Fruit fly (Drosophila melanogaster) whole organism, embryonic: ENCODE data around the gene CG31125.

Experiments
- Aef1 ChIP-seq: fragments of 200-800 bp; sonication (Bioruptor generic); IDR thresholded peaks from 3 replicates; pipeline ENCODE4 v1.3.6; 2022; ENCODE audit warnings: missing biosample characterization, missing genetic modification characterization
- B-H2 ChIP-seq: fragments of 200-800 bp; sonication (Bioruptor generic); optimal IDR thresholded peaks from 2 replicates; lab custom pipeline; 2018; ENCODE audit warnings: missing biosample characterization, mild to moderate bottlenecking, missing genetic modification characterization
- CG1024 ChIP-seq: fragments of 200-800 bp; sonication (Bioruptor generic); IDR thresholded peaks from 2 replicates; pipeline ENCODE4 v1.3.6; 2022; ENCODE audit warnings: missing biosample characterization, missing genetic modification characterization
- CG10431 ChIP-seq: fragments of 200-800 bp; sonication (Bioruptor generic); optimal IDR thresholded peaks from 3 replicates; lab custom pipeline; 2018; ENCODE audit warnings: missing biosample characterization, mild to moderate bottlenecking, missing genetic modification characterization
- CG10654 ChIP-seq: fragments of 200-800 bp; sonication (Bioruptor generic); optimal IDR thresholded peaks from 2 replicates; lab custom pipeline; 2016; ENCODE audit warnings: missing biosample characterization, missing genetic modification characterization
- CG12071 ChIP-seq: fragments of 200-800 bp; sonication (Bioruptor generic); optimal IDR thresholded peaks from 3 replicates; lab custom pipeline; 2018; ENCODE audit warnings: missing biosample characterization, mild to moderate bottlenecking, missing genetic modification characterization
- CG12104 ChIP-seq: fragments of 200-800 bp; sonication (Bioruptor generic); optimal IDR thresholded peaks from 3 replicates; lab custom pipeline; 2016; ENCODE audit warnings: missing biosample characterization, missing genetic modification characterization
- CG13123 ChIP-seq: fragments of 200-800 bp; sonication (Bioruptor generic); optimal IDR thresholded peaks from 2 replicates; lab custom pipeline; 2016; ENCODE audit warnings: missing biosample characterization, missing genetic modification characterization
- CG15696 ChIP-seq: fragments of 200-800 bp; sonication (Bioruptor generic); optimal IDR thresholded peaks from 2 replicates; lab custom pipeline; 2019; ENCODE audit warnings: missing biosample characterization, mild to moderate bottlenecking, missing genetic modification characterization, moderate library complexity
- CG1602 ChIP-seq: fragments of 200-800 bp; sonication (Bioruptor generic); optimal IDR thresholded peaks from 3 replicates; lab custom pipeline; 2016; ENCODE audit warnings: missing biosample characterization, missing genetic modification characterization
- CG18764 ChIP-seq: fragments of 200-800 bp; sonication (Bioruptor generic); optimal IDR thresholded peaks from 3 replicates; lab custom pipeline; 2016; ENCODE audit warnings: missing biosample characterization, missing genetic modification characterization
- CG2202 ChIP-seq: fragments of 200-800 bp; sonication (Bioruptor generic); optimal IDR thresholded peaks from 2 replicates; lab custom pipeline; 2018; ENCODE audit warnings: missing biosample characterization, mild to moderate bottlenecking, missing genetic modification characterization
- CG2889 ChIP-seq: fragments of 200-800 bp; sonication (Bioruptor generic); IDR thresholded peaks from 3 replicates; pipeline ENCODE4 v1.3.6; 2022; ENCODE audit warnings: missing biosample characterization, missing genetic modification characterization
- CG30403 ChIP-seq: fragments of 200-800 bp; sonication (Bioruptor generic); optimal IDR thresholded peaks from 3 replicates; lab custom pipeline; 2016; ENCODE audit warnings: missing biosample characterization, missing genetic modification characterization
- CG3065 ChIP-seq: fragments of 200-800 bp; sonication (Bioruptor generic); optimal IDR thresholded peaks from 2 replicates; lab custom pipeline; 2016; ENCODE audit warnings: missing biosample characterization, missing genetic modification characterization
- CG32532 ChIP-seq: fragments of 200-800 bp; sonication (Bioruptor generic); IDR thresholded peaks from 2 replicates; pipeline ENCODE4 v1.3.6; 2022; ENCODE audit warnings: missing biosample characterization, missing genetic modification characterization
- CG43689 ChIP-seq: fragments of 200-800 bp; sonication (Bioruptor generic); IDR thresholded peaks from 2 replicates; pipeline ENCODE4 v1.3.6; 2022; ENCODE audit warnings: missing biosample characterization, missing genetic modification characterization
- CG4854 ChIP-seq: fragments of 200-800 bp; sonication (Bioruptor generic); optimal IDR thresholded peaks from 2 replicates; lab custom pipeline; 2016; ENCODE audit warnings: missing biosample characterization, missing genetic modification characterization, inconsistent platforms
- CG7963 ChIP-seq: fragments of 200-800 bp; sonication (Bioruptor generic); IDR thresholded peaks from 3 replicates; pipeline ENCODE4 v1.3.6; 2022; ENCODE audit warnings: missing biosample characterization, missing genetic modification characterization; ENCODE audit not compliant: partially characterized antibody
- CG8281 ChIP-seq: fragments of 200-800 bp; sonication (Bioruptor generic); optimal IDR thresholded peaks from 2 replicates; lab custom pipeline; 2018; ENCODE audit warnings: missing biosample characterization, mild to moderate bottlenecking, missing genetic modification characterization, moderate library complexity
- CG8924 ChIP-seq: fragments of 200-800 bp; optimal IDR thresholded peaks from 3 replicates; lab custom pipeline; 2019; ENCODE audit warnings: missing biosample characterization, mild to moderate bottlenecking, missing genetic modification characterization, moderate library complexity
- Camta ChIP-seq: fragments of 200-800 bp; sonication (Bioruptor generic); optimal IDR thresholded peaks from 2 replicates; lab custom pipeline; 2016; ENCODE audit warnings: missing biosample characterization, missing genetic modification characterization
- Dbx ChIP-seq: fragments of 200-800 bp; sonication (Bioruptor generic); IDR thresholded peaks from 3 replicates; pipeline ENCODE4 v1.3.6; 2022; ENCODE audit warnings: missing biosample characterization, missing genetic modification characterization
- Dfd ChIP-seq, 2 experiments: fragments of >200 bp; optimal IDR thresholded peaks; 2 replicates each; lab custom pipeline; 2017; ENCODE audit warnings: missing biosample characterization in 2 of 2, missing genetic modification characterization in 2 of 2
- Ets65A ChIP-seq: fragments of 200-800 bp; sonication (Bioruptor generic); peaks from one replicate; lab custom pipeline; 2016; ENCODE audit warnings: missing biosample characterization, missing genetic modification characterization
- Fer1 ChIP-seq: fragments of 200-800 bp; sonication (Bioruptor generic); optimal IDR thresholded peaks from 2 replicates; lab custom pipeline; 2017; ENCODE audit warnings: missing biosample characterization, mild to moderate bottlenecking, missing genetic modification characterization
- HLH3B ChIP-seq: fragments of 200-800 bp; sonication (Bioruptor generic); IDR thresholded peaks from 2 replicates; pipeline ENCODE4 v1.3.6; 2022; ENCODE audit warnings: missing biosample characterization, missing genetic modification characterization
- HmgD ChIP-seq: fragments of 200-800 bp; sonication (Bioruptor generic); optimal IDR thresholded peaks from 3 replicates; lab custom pipeline; 2016; ENCODE audit warnings: missing biosample characterization, missing genetic modification characterization
- Hr78 ChIP-seq, 2 experiments: fragments of 200-800 bp in 1 of 2; fragments of >200 bp in 1 of 2; sonication (Bioruptor generic) in 1 of 2; optimal IDR thresholded peaks; 2 replicates each; lab custom pipeline; 2017 to 2019; ENCODE audit warnings: missing biosample characterization in 2 of 2, missing genetic modification characterization in 2 of 2, mild to moderate bottlenecking in 1 of 2, moderate library complexity in 1 of 2
- Lhr ChIP-seq: fragments of 200-800 bp; sonication (Bioruptor generic); optimal IDR thresholded peaks from 3 replicates; lab custom pipeline; 2017; ENCODE audit warnings: mild to moderate bottlenecking, missing biosample characterization, missing genetic modification reagents, missing genetic modification characterization
- Lpt ChIP-seq: fragments of >200 bp; optimal IDR thresholded peaks from 2 replicates; lab custom pipeline; 2018; ENCODE audit warnings: missing biosample characterization, missing genetic modification characterization
- MTF-1 ChIP-seq: fragments of 200-800 bp; sonication (Bioruptor generic); optimal IDR thresholded peaks from 2 replicates; lab custom pipeline; 2018; ENCODE audit warnings: missing biosample characterization, mild to moderate bottlenecking, missing genetic modification characterization, borderline replicate concordance
- Max ChIP-seq: fragments of 200-800 bp; sonication (Bioruptor generic); optimal IDR thresholded peaks from 2 replicates; lab custom pipeline; 2016; ENCODE audit warnings: missing biosample characterization, mild to moderate bottlenecking, missing genetic modification characterization
- Med ChIP-seq: fragments of 200-800 bp; sonication (Bioruptor generic); peaks from one replicate; lab custom pipeline; 2016; ENCODE audit warnings: missing biosample characterization, missing genetic modification characterization, mild to moderate bottlenecking, inconsistent platforms, moderate library complexity
- Nf-YB ChIP-seq: fragments of 200-800 bp; sonication (Bioruptor generic); optimal IDR thresholded peaks from 3 replicates; lab custom pipeline; 2019; ENCODE audit warnings: missing biosample characterization, mild to moderate bottlenecking, missing genetic modification characterization, moderate library complexity
- Oaz ChIP-seq: fragments of 200-800 bp; sonication (Bioruptor generic); IDR thresholded peaks from 2 replicates; pipeline ENCODE4 v1.3.6; 2022; ENCODE audit warnings: missing biosample characterization, missing genetic modification characterization
- TFAM ChIP-seq: fragments of 200-800 bp; sonication (Bioruptor generic); optimal IDR thresholded peaks from 2 replicates; lab custom pipeline; 2017; ENCODE audit warnings: missing biosample characterization, missing genetic modification characterization, inconsistent platforms
- Xrp1 ChIP-seq: fragments of 200-800 bp; sonication (Bioruptor generic); IDR thresholded peaks from 2 replicates; pipeline ENCODE4 v1.3.6; 2022; ENCODE audit warnings: missing biosample characterization, missing genetic modification characterization
- btn ChIP-seq: fragments of 200-800 bp; sonication (Bioruptor generic); optimal IDR thresholded peaks from 2 replicates; lab custom pipeline; 2016; ENCODE audit warnings: missing biosample characterization, missing genetic modification characterization
- chif ChIP-seq, 2 experiments: fragments of 200-800 bp; sonication (Bioruptor generic); optimal IDR thresholded peaks; 3 replicates each; lab custom pipeline; 2016; ENCODE audit warnings: missing biosample characterization in 2 of 2, missing genetic modification characterization in 2 of 2
- dan ChIP-seq: fragments of 200-800 bp; sonication (Bioruptor generic); IDR thresholded peaks from 2 replicates; pipeline ENCODE4 v1.3.6; 2022; ENCODE audit warnings: missing biosample characterization, missing genetic modification characterization
- exex ChIP-seq: fragments of 200-800 bp; sonication (Bioruptor generic); optimal IDR thresholded peaks from 4 replicates; lab custom pipeline; 2018; ENCODE audit warnings: missing biosample characterization, mild to moderate bottlenecking, missing genetic modification characterization, moderate library complexity
- eyg ChIP-seq: fragments of 200-800 bp; sonication (Bioruptor generic); optimal IDR thresholded peaks from 3 replicates; lab custom pipeline; 2016; ENCODE audit warnings: missing biosample characterization, missing genetic modification characterization
- fu2 ChIP-seq: fragments of 200-800 bp; sonication (Bioruptor generic); optimal IDR thresholded peaks from 2 replicates; lab custom pipeline; 2016; ENCODE audit warnings: missing biosample characterization, missing genetic modification characterization
- grau ChIP-seq: fragments of 200-800 bp; optimal IDR thresholded peaks from 3 replicates; lab custom pipeline; 2019; ENCODE audit warnings: missing biosample characterization, mild to moderate bottlenecking, missing genetic modification characterization, moderate library complexity
- ind ChIP-seq: fragments of 200-800 bp; sonication (Bioruptor generic); optimal IDR thresholded peaks from 3 replicates; lab custom pipeline; 2016; ENCODE audit warnings: missing biosample characterization, missing genetic modification characterization
- nau ChIP-seq: fragments of 200-800 bp; sonication (Bioruptor generic); optimal IDR thresholded peaks from 3 replicates; lab custom pipeline; 2017; ENCODE audit warnings: missing biosample characterization, mild to moderate bottlenecking, missing genetic modification characterization, missing genetic modification reagents
- pita ChIP-seq: fragments of 200-800 bp; sonication (Bioruptor generic); optimal IDR thresholded peaks from 2 replicates; lab custom pipeline; 2017; ENCODE audit warnings: missing biosample characterization, mild to moderate bottlenecking, missing genetic modification characterization
- pros ChIP-seq: fragments of 200-800 bp; sonication (Bioruptor generic); optimal IDR thresholded peaks from 3 replicates; lab custom pipeline; 2019; ENCODE audit warnings: missing biosample characterization, mild to moderate bottlenecking, missing genetic modification characterization, moderate library complexity
- ro ChIP-seq: fragments of 200-800 bp; sonication (Bioruptor generic); IDR thresholded peaks from 2 replicates; pipeline ENCODE4 v1.3.6; 2022; ENCODE audit warnings: missing biosample characterization, missing genetic modification characterization
- shn ChIP-seq: fragments of 200-800 bp; sonication (Bioruptor generic); optimal IDR thresholded peaks from 3 replicates; lab custom pipeline; 2016; ENCODE audit warnings: missing biosample characterization, missing genetic modification characterization
- tna ChIP-seq: fragments of 200-800 bp; sonication (Bioruptor generic); IDR thresholded peaks from 2 replicates; pipeline ENCODE4 v1.3.6; 2022; ENCODE audit warnings: missing biosample characterization, missing genetic modification characterization; ENCODE audit not compliant: partially characterized antibody

CG31125 gene

dm6 chr3R:24626003-24626486 is 28.6 kb downstream of the CG31125 start (continued):
- TF ChIP-seq ind (GFP tag; lab: Kevin White, UChicago) (peak; percentile 40), CG10431 (GFP tag; lab: Kevin White, UChicago) (no peak), Ets65A (GFP tag; lab: Kevin White, UChicago) (no peak), CG1024 (GFP tag; lab: Robert Waterston, UW) (no peak), fu2 (GFP tag; lab: Kevin White, UChicago) (no peak), CG15696 (peak; percentile 2), CG2202 (no peak), CG4854 (GFP tag; lab: Kevin White, UChicago) (no peak), Oaz (peak; percentile 44; the same call in 1 of the 2 replicates), MTF-1 (GFP tag; lab: Kevin White, UChicago) (no peak), B-H2 (no peak), HLH3B (no peak), exex (tag; lab: Kevin White, UChicago) (no peak), TFAM (GFP tag; lab: Kevin White, UChicago) (no peak), Dbx (no peak), CG18764 (GFP tag; lab: Kevin White, UChicago) (no peak), CG1602 (GFP tag; lab: Kevin White, UChicago) (no peak), ro (GFP tag; lab: Robert Waterston, UW) (no peak), Dfd (GFP tag; optimal IDR thresholded peaks at IDR 0.05; lab: Kevin White, UChicago) (no peak), CG8924 (peak; percentile 24), Hr78 (GFP tag; optimal IDR thresholded peaks at IDR 0.05; lab: Kevin White, UChicago) (no peak), CG7963 (GFP tag; lab: Robert Waterston, UW) (no peak), Lpt (GFP tag; lab: Kevin White, UChicago) (no peak), CG13123 (GFP tag; lab: Kevin White, UChicago) (no peak), CG12104 (GFP tag; lab: Kevin White, UChicago) (peak; percentile 22), nau (GFP tag; lab: Kevin White, UChicago) (no peak), CG30403 (peak; percentile 34), Fer1 (GFP tag; lab: Kevin White, UChicago) (peak; percentile 26), CG43689 (GFP tag; lab: Robert Waterston, UW) (peak; percentile 30; the same call in 1 of the 2 replicates), Aef1 (GFP tag; lab: Robert Waterston, UW) (peak; percentile 26; the same call in 1 of the 3 replicates), chif (GFP tag; optimal IDR thresholded peaks at IDR 0.05; lab: Kevin White, UChicago) (peak in 1 of 2 experiments; percentile 12), Nf-YB (no peak), shn (GFP tag; lab: Kevin White, UChicago) (peak; percentile 19), HmgD (no peak), grau (tag; lab: Kevin White, UChicago) (peak; percentile 43), tna (GFP tag; lab: Robert Waterston, UW) (no peak), pros (no peak), CG8281 (peak; percentile 5), CG2889 (GFP tag; lab: Robert Waterston, UW) (no peak), CG3065 (GFP tag; lab: Kevin White, UChicago) (no peak), Camta (no peak), dan (GFP tag; lab: Robert Waterston, UW) (no peak), btn (GFP tag; lab: Kevin White, UChicago) (no peak), Xrp1 (GFP tag; lab: Robert Waterston, UW) (peak; percentile 43; the same call in 1 of the 2 replicates), Max (GFP tag; lab: Kevin White, UChicago) (peak; percentile 2), Med (peak; percentile 82), eyg (GFP tag; lab: Kevin White, UChicago) (no peak), Lhr (no peak), pita (GFP tag; lab: Kevin White, UChicago) (no peak), CG12071 (GFP tag; lab: Kevin White, UChicago) (no peak), CG32532 (GFP tag; lab: Robert Waterston, UW) (no peak), CG10654 (no peak)
